Fruit fly (Drosophila melanogaster) whole organism, adult: ENCODE measurements around the gene Pli.
A peak's percentile ranks its signal among the peaks of the same experiment; 100 is the strongest.

ENCODE experiments used
- CG11617 ChIP-seq: fragments of 200-800 bp; sonication (Bioruptor generic); optimal IDR thresholded peaks from 2 replicates; lab custom pipeline; 2017; ENCODE audit warnings: mild to moderate bottlenecking, missing biosample characterization, missing genetic modification reagents, missing genetic modification characterization
- CG12768 ChIP-seq: fragments of 200-800 bp; sonication (Bioruptor generic); optimal IDR thresholded peaks from 2 replicates; lab custom pipeline; 2017; ENCODE audit warnings: missing biosample characterization, missing genetic modification characterization, mild to moderate bottlenecking, moderate library complexity, missing genetic modification reagents
- CG14711 ChIP-seq: fragments of 200-800 bp; sonication (Bioruptor generic); optimal IDR thresholded peaks from 2 replicates; lab custom pipeline; 2018; ENCODE audit warnings: missing biosample characterization, mild to moderate bottlenecking, missing genetic modification characterization, moderate library complexity
- CG1620 ChIP-seq: fragments of 200-800 bp; sonication (Bioruptor generic); optimal IDR thresholded peaks from 2 replicates; lab custom pipeline; 2016; ENCODE audit warnings: missing biosample characterization, missing genetic modification characterization
- CG33017 ChIP-seq: fragments of 200-800 bp; sonication (Bioruptor generic); optimal IDR thresholded peaks from 2 replicates; lab custom pipeline; 2018; ENCODE audit warnings: missing biosample characterization, mild to moderate bottlenecking, missing genetic modification characterization, moderate library complexity
- CG5204 ChIP-seq: fragments of 200-800 bp; sonication (Bioruptor generic); optimal IDR thresholded peaks from 2 replicates; lab custom pipeline; 2016; ENCODE audit warnings: missing biosample characterization, missing genetic modification characterization
- CG7045 ChIP-seq: fragments of 200-800 bp; sonication (Bioruptor generic); optimal IDR thresholded peaks from 2 replicates; lab custom pipeline; 2017; ENCODE audit warnings: missing biosample characterization, mild to moderate bottlenecking, missing genetic modification characterization
- CG7101 ChIP-seq: fragments of 200-800 bp; sonication (Bioruptor generic); optimal IDR thresholded peaks from 2 replicates; lab custom pipeline; 2018; ENCODE audit warnings: missing biosample characterization, mild to moderate bottlenecking, missing genetic modification characterization, moderate library complexity
- Clk ChIP-seq: fragments of 200-800 bp; sonication (Bioruptor generic); optimal IDR thresholded peaks from 2 replicates; lab custom pipeline; 2017; ENCODE audit warnings: missing biosample characterization, missing genetic modification characterization
- Crg-1 ChIP-seq: fragments of 200-800 bp; sonication (Bioruptor generic); optimal IDR thresholded peaks from 2 replicates; lab custom pipeline; 2016; ENCODE audit warnings: missing biosample characterization, missing genetic modification characterization
- Hr96 ChIP-seq: fragments of 200-800 bp; sonication (Bioruptor generic); optimal IDR thresholded peaks from 2 replicates; lab custom pipeline; 2016; ENCODE audit warnings: missing biosample characterization, missing genetic modification characterization
- Mnt ChIP-seq: fragments of 200-800 bp; sonication (Bioruptor generic); optimal IDR thresholded peaks from 2 replicates; lab custom pipeline; 2016; ENCODE audit warnings: missing biosample characterization, mild to moderate bottlenecking, missing genetic modification characterization
- bab1 ChIP-seq: fragments of 200-800 bp; sonication (Bioruptor generic); optimal IDR thresholded peaks from 3 replicates; lab custom pipeline; 2019; ENCODE audit warnings: missing biosample characterization, mild to moderate bottlenecking, missing genetic modification characterization, moderate library complexity
- cic ChIP-seq: fragments of 200-800 bp; sonication (Bioruptor generic); optimal IDR thresholded peaks from 2 replicates; lab custom pipeline; 2017; ENCODE audit warnings: missing biosample characterization, mild to moderate bottlenecking, missing genetic modification characterization, moderate library complexity
- cnc ChIP-seq, 2 experiments: fragments of >200 bp; optimal IDR thresholded peaks; 2 replicates each; lab custom pipeline; 2017
- kay ChIP-seq: fragments of 200-800 bp; sonication (Bioruptor generic); peaks from one replicate; lab custom pipeline; 2016; ENCODE audit warnings: missing biosample characterization, missing genetic modification characterization, borderline replicate concordance
- ovo ChIP-seq: fragments of 200-800 bp; sonication (Bioruptor generic); optimal IDR thresholded peaks from 2 replicates; lab custom pipeline; 2016; ENCODE audit warnings: missing biosample characterization, missing genetic modification characterization
- pad ChIP-seq: fragments of 200-800 bp; sonication (Bioruptor generic); optimal IDR thresholded peaks from 3 replicates; lab custom pipeline; 2017; ENCODE audit warnings: missing biosample characterization, missing genetic modification characterization, mild to moderate bottlenecking, moderate library complexity, missing genetic modification reagents
- tj ChIP-seq: fragments of 200-800 bp; sonication (Bioruptor generic); optimal IDR thresholded peaks from 3 replicates; lab custom pipeline; 2017; ENCODE audit warnings: missing biosample characterization, mild to moderate bottlenecking, missing genetic modification characterization, moderate library complexity
- toe ChIP-seq: fragments of 200-800 bp; sonication (Bioruptor generic); optimal IDR thresholded peaks from 2 replicates; lab custom pipeline; 2016; ENCODE audit warnings: missing biosample characterization, missing genetic modification characterization

Gene Pli

DNA sequence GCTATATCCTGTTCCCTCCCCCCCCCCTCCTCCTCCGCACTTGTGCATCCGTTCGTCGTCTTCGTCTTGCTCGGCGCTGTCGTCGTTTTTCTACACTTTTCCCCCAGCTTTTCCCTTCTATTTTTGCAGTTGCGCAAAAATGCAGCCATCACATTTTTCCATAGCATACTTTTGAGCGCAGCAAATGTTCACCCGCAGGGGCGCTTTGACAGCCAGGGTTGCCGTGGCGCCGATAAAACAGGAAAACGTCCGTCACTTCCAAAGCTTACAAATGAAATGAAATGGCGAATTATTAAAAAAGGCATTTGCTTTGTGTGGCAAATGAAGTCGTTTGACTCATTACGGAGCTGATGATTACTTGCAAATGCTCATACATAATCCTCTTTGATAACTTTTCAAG, 12.7 kb upstream of the Pli start:
- peak; percentile 73 for TF ChIP-seq CG14711
- no peak for TF ChIP-seq Hr96 (GFP tag; lab: Kevin White, UChicago)

DNA sequence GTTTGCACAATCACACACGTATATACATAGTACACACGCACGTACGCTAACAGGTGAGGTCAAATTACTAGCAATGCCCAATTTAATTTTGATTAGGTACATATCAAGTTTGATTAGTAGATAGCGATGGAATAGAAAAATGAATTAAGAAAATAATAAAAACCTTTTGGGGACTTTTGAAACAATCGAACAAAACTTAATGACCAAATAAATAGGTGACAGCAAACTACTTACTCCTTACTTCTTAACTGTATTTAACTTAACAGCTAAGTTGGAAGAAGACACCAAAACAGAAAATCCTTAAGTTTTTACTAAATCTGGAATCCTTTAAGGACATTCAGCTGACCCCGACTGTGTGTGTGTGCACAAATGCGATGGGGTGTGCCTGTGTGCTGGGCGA, 12.2 kb upstream of the Pli start:
- TF ChIP-seq bab1 (GFP tag; lab: Kevin White, UChicago) (no peak), CG5204 (peak; percentile 17), toe (GFP tag; lab: Kevin White, UChicago) (no peak), CG12768 (GFP tag; lab: Kevin White, UChicago) (peak; percentile 19), cnc (optimal IDR thresholded peaks at IDR 0.05; lab: Kevin White, UChicago) (no peak), kay (GFP tag; lab: Kevin White, UChicago) (no peak), pad (GFP tag; lab: Kevin White, UChicago) (no peak), tj (GFP tag; lab: Kevin White, UChicago) (no peak), ovo (GFP tag; lab: Kevin White, UChicago) (no peak), CG7045 (GFP tag; lab: Kevin White, UChicago) (peak; percentile 27), CG1620 (no peak), Clk (GFP tag; lab: Kevin White, UChicago) (no peak), CG14711 (no peak), CG33017 (tag; lab: Kevin White, UChicago) (peak; percentile 26), CG7101 (tag; lab: Kevin White, UChicago) (no peak), Hr96 (GFP tag; lab: Kevin White, UChicago) (no peak)

dm6 chr3R:23900092-23900491, 10.2 kb upstream of the Pli start:
- no peak for TF ChIP-seq CG1620
- no peak for TF ChIP-seq tj (GFP tag; lab: Kevin White, UChicago)
- TF ChIP-seq cnc (optimal IDR thresholded peaks at IDR 0.05; lab: Kevin White, UChicago), result no peak
- TF ChIP-seq Mnt (GFP tag; lab: Kevin White, UChicago), result no peak
- TF ChIP-seq Hr96 (GFP tag; lab: Kevin White, UChicago), result no peak
- no peak for TF ChIP-seq CG12768 (GFP tag; lab: Kevin White, UChicago)
- TF ChIP-seq CG5204, result no peak
- TF ChIP-seq CG14711, result no peak
- no peak for TF ChIP-seq bab1 (GFP tag; lab: Kevin White, UChicago)
- TF ChIP-seq CG33017 (tag; lab: Kevin White, UChicago), result no peak
- no peak for TF ChIP-seq CG7101 (tag; lab: Kevin White, UChicago)
- TF ChIP-seq ovo (GFP tag; lab: Kevin White, UChicago), result no peak
- TF ChIP-seq Clk (GFP tag; lab: Kevin White, UChicago), result no peak
- no peak for TF ChIP-seq Crg-1 (GFP tag; lab: Kevin White, UChicago)
- no peak for TF ChIP-seq CG11617 (GFP tag; lab: Kevin White, UChicago)
- TF ChIP-seq toe (GFP tag; lab: Kevin White, UChicago), result no peak
- TF ChIP-seq kay (GFP tag; lab: Kevin White, UChicago), result no peak

DNA sequence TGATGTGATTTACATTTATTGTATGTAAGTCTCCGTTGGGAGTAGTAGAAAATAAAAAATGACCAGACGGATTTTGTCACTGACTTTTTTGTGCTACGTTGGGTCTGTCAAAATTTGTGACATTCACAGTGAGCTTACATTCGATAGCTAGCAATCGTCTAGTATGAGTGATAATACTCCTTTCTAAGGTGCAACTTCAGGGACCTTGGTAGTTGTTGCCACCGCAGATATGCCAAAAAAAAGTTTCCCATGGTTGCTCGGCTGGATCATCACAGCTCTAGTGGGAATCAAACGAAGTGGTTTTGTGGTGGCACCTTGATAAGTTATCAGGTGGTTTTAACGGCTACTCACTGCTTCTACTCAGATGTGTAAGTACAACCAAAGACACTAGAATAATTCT, 3.6 kb upstream of the Pli start, which contains the start of gene tbrd-1:
Gene tbrd-1, minus strand, starts transcription at position 101 of the 400 bp plus-strand sequence.
- TF ChIP-seq Clk (GFP tag; lab: Kevin White, UChicago), result no peak
- no peak for TF ChIP-seq ovo (GFP tag; lab: Kevin White, UChicago)
- TF ChIP-seq Mnt (GFP tag; lab: Kevin White, UChicago), result no peak
- no peak for TF ChIP-seq Crg-1 (GFP tag; lab: Kevin White, UChicago)
- no peak for TF ChIP-seq kay (GFP tag; lab: Kevin White, UChicago)
- TF ChIP-seq cnc (optimal IDR thresholded peaks at IDR 0.05; lab: Kevin White, UChicago), result no peak
- no peak for TF ChIP-seq CG12768 (GFP tag; lab: Kevin White, UChicago)
- TF ChIP-seq toe (GFP tag; lab: Kevin White, UChicago), result no peak
- no peak for TF ChIP-seq CG11617 (GFP tag; lab: Kevin White, UChicago)
- no peak for TF ChIP-seq CG1620
- TF ChIP-seq tj (GFP tag; lab: Kevin White, UChicago), result no peak
- TF ChIP-seq CG33017 (tag; lab: Kevin White, UChicago), result no peak
- TF ChIP-seq Hr96 (GFP tag; lab: Kevin White, UChicago), result no peak
- TF ChIP-seq bab1 (GFP tag; lab: Kevin White, UChicago), result no peak
- no peak for TF ChIP-seq pad (GFP tag; lab: Kevin White, UChicago)
- TF ChIP-seq CG7045 (GFP tag; lab: Kevin White, UChicago), result no peak
- TF ChIP-seq cic (GFP tag; lab: Kevin White, UChicago), result no peak

DNA sequence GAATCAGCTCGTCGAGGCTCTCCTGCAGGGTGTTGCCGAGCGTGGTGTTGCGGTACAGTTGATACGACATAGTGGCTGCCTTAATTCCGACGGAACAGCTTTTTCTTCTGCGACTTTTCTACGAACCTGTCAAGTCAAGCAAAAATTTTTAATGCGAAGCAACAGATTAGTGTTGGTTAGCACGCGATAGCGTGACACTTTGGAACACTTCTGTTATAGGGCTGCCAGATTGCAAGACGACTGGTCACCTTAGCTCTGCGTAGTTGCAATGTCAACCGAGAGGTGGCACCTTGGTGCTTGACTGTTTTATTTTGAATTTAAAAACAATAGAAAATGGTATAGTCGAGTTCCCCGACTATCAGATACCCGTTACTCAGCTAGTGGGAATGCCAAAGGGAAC, 1.0 kb upstream of the Pli start, which contains the start of gene TfIIA-S:
Gene TfIIA-S, minus strand, starts transcription at position 175 of the 400 bp plus-strand sequence.
- peak; percentile 67 for TF ChIP-seq CG7045 (GFP tag; lab: Kevin White, UChicago)
- no peak for TF ChIP-seq cnc (optimal IDR thresholded peaks at IDR 0.05; lab: Kevin White, UChicago)
- TF ChIP-seq bab1 (GFP tag; lab: Kevin White, UChicago), result peak; percentile 84
- TF ChIP-seq CG11617 (GFP tag; lab: Kevin White, UChicago), result peak; percentile 2
- TF ChIP-seq CG7101 (tag; lab: Kevin White, UChicago), result peak; percentile 86
- peak; percentile 78 for TF ChIP-seq Hr96 (GFP tag; lab: Kevin White, UChicago)
- TF ChIP-seq ovo (GFP tag; lab: Kevin White, UChicago), result peak; percentile 82
- peak; percentile 86 for TF ChIP-seq pad (GFP tag; lab: Kevin White, UChicago)
- peak; percentile 83 for TF ChIP-seq CG12768 (GFP tag; lab: Kevin White, UChicago)
- no peak for TF ChIP-seq kay (GFP tag; lab: Kevin White, UChicago)
- TF ChIP-seq CG33017 (tag; lab: Kevin White, UChicago), result peak; percentile 53
- peak; percentile 64 for TF ChIP-seq CG5204
- peak; percentile 61 for TF ChIP-seq tj (GFP tag; lab: Kevin White, UChicago)
- TF ChIP-seq Crg-1 (GFP tag; lab: Kevin White, UChicago), result peak; percentile 95
- TF ChIP-seq CG14711, result peak; percentile 59
- TF ChIP-seq CG1620, result peak; percentile 96
- peak; percentile 76 for TF ChIP-seq toe (GFP tag; lab: Kevin White, UChicago)
- peak; percentile 32 for TF ChIP-seq cic (GFP tag; lab: Kevin White, UChicago)
- peak; percentile 75 for TF ChIP-seq Clk (GFP tag; lab: Kevin White, UChicago)
- peak; percentile 80 for TF ChIP-seq Mnt (GFP tag; lab: Kevin White, UChicago)
